In the genomic region with DNA sequence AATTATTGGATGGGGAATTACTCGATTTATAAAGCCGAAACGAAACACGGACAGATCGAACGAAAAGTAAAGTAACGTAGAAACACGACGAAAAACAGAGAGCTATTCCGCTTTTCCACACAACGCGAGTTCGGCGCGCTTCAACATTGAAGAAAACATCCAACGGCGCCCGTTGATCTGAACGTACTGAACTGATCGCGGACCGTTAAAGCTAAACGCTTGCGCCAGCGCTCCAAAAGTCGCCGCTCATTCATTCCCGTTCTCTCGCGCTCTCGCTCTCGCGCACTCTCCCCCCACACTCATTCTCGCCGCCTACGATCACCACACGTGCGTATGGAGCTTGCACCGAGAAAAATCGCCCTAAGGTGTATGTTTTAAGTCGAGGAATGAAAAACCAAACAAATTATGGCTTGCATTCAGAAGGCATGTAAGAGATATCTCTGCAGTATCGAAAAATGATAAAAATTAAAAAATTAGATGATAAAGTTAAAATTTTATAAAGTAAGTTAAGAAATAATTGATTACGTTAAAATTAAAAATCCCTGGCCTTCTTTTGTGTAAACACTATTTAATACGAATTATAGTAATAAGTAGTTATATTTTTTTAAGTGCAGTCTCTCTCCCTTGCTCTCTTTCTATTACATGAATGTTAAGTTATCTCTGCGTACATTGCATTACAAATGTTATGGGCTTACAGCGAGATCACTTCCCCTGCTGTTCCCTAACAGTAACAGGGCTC, we compare ENCODE assay signal across 1 fruit fly cellular context.
TF ChIP-seq lines count a peak whose summit lies in the region.

A gene (minus strand): TSS at position 188 of the 739 bp plus-strand sequence.

TF ChIP-seq in whole organism, embryonic, 481 proteins besides CTCF, POLR2A, EP300 and RAD21 (continued from another document and continues in another):
- TF ChIP-seq CG6765 (GFP tag; optimal IDR thresholded peaks at IDR 0.05; lab: Kevin White, UChicago), result peak; percentile 96
- peak; percentile 99 for TF ChIP-seq CG33557 (GFP tag; optimal IDR thresholded peaks at IDR 0.05; lab: Kevin White, UChicago)
- TF ChIP-seq Hr78 (GFP tag; optimal IDR thresholded peaks at IDR 0.05; lab: Kevin White, UChicago), result peak in 1 of 2 experiments; percentile 98
- TF ChIP-seq CG3065 (GFP tag; optimal IDR thresholded peaks at IDR 0.05; lab: Kevin White, UChicago), result peak; percentile 96
- peak; percentile 99 for TF ChIP-seq tin (GFP tag; optimal IDR thresholded peaks at IDR 0.05; lab: Kevin White, UChicago)
- TF ChIP-seq CG32532 (GFP tag; IDR thresholded peaks at IDR 0.05; lab: Robert Waterston, UW), result peak; percentile 98
- peak; percentile 98 for TF ChIP-seq CG18599 (GFP tag; optimal IDR thresholded peaks at IDR 0.05; lab: Kevin White, UChicago)
- peak; percentile 49; the same call in 1 of the 2 replicates for TF ChIP-seq dati (GFP tag; IDR thresholded peaks at IDR 0.05; lab: Robert Waterston, UW)
- peak; percentile 95 for TF ChIP-seq CG6175 (GFP tag; IDR thresholded peaks at IDR 0.05; lab: Robert Waterston, UW)
- peak; percentile 93 for TF ChIP-seq Ravus (GFP tag; IDR thresholded peaks at IDR 0.05; lab: Robert Waterston, UW)
- TF ChIP-seq ab (GFP tag; optimal IDR thresholded peaks at IDR 0.05; lab: Kevin White, UChicago), result peak; percentile 73
- peak; percentile 99 for TF ChIP-seq HHEX (GFP tag; optimal IDR thresholded peaks at IDR 0.05; lab: Kevin White, UChicago)
- TF ChIP-seq CG4282 (GFP tag; optimal IDR thresholded peaks at IDR 0.05; lab: Kevin White, UChicago), result peak; percentile 81
- TF ChIP-seq CG32767 (GFP tag; IDR thresholded peaks at IDR 0.05; lab: Robert Waterston, UW), result peak; percentile 97
- peak; percentile 100 for TF ChIP-seq CG18262 (tag; optimal IDR thresholded peaks at IDR 0.05; lab: Kevin White, UChicago)
- peak; percentile 100 for TF ChIP-seq CG2712 (tag; optimal IDR thresholded peaks at IDR 0.05; lab: Kevin White, UChicago)
- peak; percentile 99 for TF ChIP-seq CG12659 (GFP tag; optimal IDR thresholded peaks at IDR 0.05; lab: Kevin White, UChicago)
- TF ChIP-seq CG4328 (GFP tag; optimal IDR thresholded peaks at IDR 0.05; lab: Kevin White, UChicago), result peak; percentile 98
- peak; percentile 93 for TF ChIP-seq ssp (GFP tag; IDR thresholded peaks at IDR 0.05; lab: Robert Waterston, UW)
- TF ChIP-seq Spps (tag; optimal IDR thresholded peaks at IDR 0.05; lab: Kevin White, UChicago), result peak; percentile 98
- peak; percentile 89 for TF ChIP-seq HmgD (GFP tag; optimal IDR thresholded peaks at IDR 0.05; lab: Kevin White, UChicago)
- peak; percentile 99 for TF ChIP-seq Fer1 (GFP tag; optimal IDR thresholded peaks at IDR 0.05; lab: Kevin White, UChicago)
- TF ChIP-seq tup (GFP tag; optimal IDR thresholded peaks at IDR 0.05; lab: Kevin White, UChicago), result peak; percentile 93
- no peak for TF ChIP-seq fru (optimal IDR thresholded peaks at IDR 0.05; lab: Kevin White, UChicago)
- peak; percentile 96 for TF ChIP-seq CG11247 (GFP tag; IDR thresholded peaks at IDR 0.05; lab: Robert Waterston, UW)
- TF ChIP-seq ci (GFP tag; IDR thresholded peaks at IDR 0.05; lab: Robert Waterston, UW), result peak; percentile 97
- TF ChIP-seq luna (GFP tag; optimal IDR thresholded peaks at IDR 0.05; lab: Kevin White, UChicago), result peak; percentile 80
- peak; percentile 92 for TF ChIP-seq MBD-R2 (GFP tag; IDR thresholded peaks at IDR 0.05; lab: Robert Waterston, UW)
- peak; percentile 98 for TF ChIP-seq CG7372 (GFP tag; IDR thresholded peaks at IDR 0.05; lab: Robert Waterston, UW)
- no peak for TF ChIP-seq inv (GFP tag; IDR thresholded peaks at IDR 0.05; lab: Robert Waterston, UW; ENCODE audit: partially characterized antibody)
- TF ChIP-seq tll (GFP tag; optimal IDR thresholded peaks at IDR 0.05; lab: Kevin White, UChicago), result no peak
- TF ChIP-seq CG31441 (GFP tag; IDR thresholded peaks at IDR 0.05; lab: Robert Waterston, UW), result peak; percentile 99
- TF ChIP-seq CG6254 (GFP tag; optimal IDR thresholded peaks at IDR 0.05; lab: Kevin White, UChicago), result peak; percentile 97
- TF ChIP-seq Dip3 (GFP tag; optimal IDR thresholded peaks at IDR 0.05; lab: Kevin White, UChicago), result peak; percentile 93
- TF ChIP-seq CG10654 (GFP tag; optimal IDR thresholded peaks at IDR 0.05; lab: Kevin White, UChicago), result peak; percentile 98
- peak; percentile 93 for TF ChIP-seq da (GFP tag; optimal IDR thresholded peaks at IDR 0.05; lab: Kevin White, UChicago)
- TF ChIP-seq vnd (GFP tag; IDR thresholded peaks at IDR 0.05; lab: Robert Waterston, UW; ENCODE audit: partially characterized antibody), result no peak
- TF ChIP-seq CG18011 (GFP tag; optimal IDR thresholded peaks at IDR 0.05; lab: Kevin White, UChicago), result peak; percentile 92
- peak; percentile 98 for TF ChIP-seq CG13296 (GFP tag; optimal IDR thresholded peaks at IDR 0.05; lab: Kevin White, UChicago)
- TF ChIP-seq CG3407 (GFP tag; optimal IDR thresholded peaks at IDR 0.05; lab: Kevin White, UChicago), result peak; percentile 98
- peak; percentile 96 for TF ChIP-seq Mrtf (GFP tag; IDR thresholded peaks at IDR 0.05; lab: Robert Waterston, UW)
- TF ChIP-seq CG9817 (tag; optimal IDR thresholded peaks at IDR 0.05; lab: Kevin White, UChicago), result peak; percentile 97
- peak; percentile 83 for TF ChIP-seq her (GFP tag; optimal IDR thresholded peaks at IDR 0.05; lab: Kevin White, UChicago)
- peak; percentile 40 for TF ChIP-seq pfk (GFP tag; optimal IDR thresholded peaks at IDR 0.05; lab: Kevin White, UChicago)
- TF ChIP-seq p53 (GFP tag; optimal IDR thresholded peaks at IDR 0.05; lab: Kevin White, UChicago), result peak; percentile 83
- peak; percentile 99 for TF ChIP-seq CG11456 (GFP tag; IDR thresholded peaks at IDR 0.05; lab: Robert Waterston, UW)
- TF ChIP-seq kni (GFP tag; optimal IDR thresholded peaks at IDR 0.05; lab: Kevin White, UChicago), result peak; percentile 96
- TF ChIP-seq pita (GFP tag; optimal IDR thresholded peaks at IDR 0.05; lab: Kevin White, UChicago), result no peak
- no peak for TF ChIP-seq sc (optimal IDR thresholded peaks at IDR 0.05; lab: Kevin White, UChicago)
- peak; percentile 99 for TF ChIP-seq sc (GFP tag; optimal IDR thresholded peaks at IDR 0.05; lab: Kevin White, UChicago)
- peak; percentile 99 for TF ChIP-seq Hr3 (GFP tag; optimal IDR thresholded peaks at IDR 0.05; lab: Kevin White, UChicago)
- peak; percentile 75 for TF ChIP-seq grn (GFP tag; optimal IDR thresholded peaks at IDR 0.05; lab: Kevin White, UChicago)
- TF ChIP-seq chinmo (GFP tag; IDR thresholded peaks at IDR 0.05; lab: Robert Waterston, UW; ENCODE audit: partially characterized antibody), result peak; percentile 97; the same call in 3 of the 4 replicates
- TF ChIP-seq ase (GFP tag; IDR thresholded peaks at IDR 0.05; lab: Robert Waterston, UW), result peak; percentile 97
- TF ChIP-seq slou (GFP tag; optimal IDR thresholded peaks at IDR 0.05; lab: Kevin White, UChicago), result peak; percentile 96
- peak; percentile 92 for TF ChIP-seq CG31388 (GFP tag; optimal IDR thresholded peaks at IDR 0.05; lab: Kevin White, UChicago)
- peak; percentile 79 for TF ChIP-seq Ets97D (GFP tag; optimal IDR thresholded peaks at IDR 0.05; lab: Kevin White, UChicago)
- no peak for TF ChIP-seq ac (GFP tag; optimal IDR thresholded peaks at IDR 0.05; lab: Kevin White, UChicago)
- TF ChIP-seq unc-4 (GFP tag; IDR thresholded peaks at IDR 0.05; lab: Robert Waterston, UW; ENCODE audit: partially characterized antibody), result peak; percentile 40; the same call in 1 of the 2 replicates
- TF ChIP-seq D (optimal IDR thresholded peaks at IDR 0.05; lab: Kevin White, UChicago), result no peak
- peak; percentile 99 for TF ChIP-seq D (GFP tag; optimal IDR thresholded peaks at IDR 0.05; lab: Kevin White, UChicago)
- no peak for TF ChIP-seq h (optimal IDR thresholded peaks at IDR 0.05; lab: Kevin White, UChicago)
- peak; percentile 98 for TF ChIP-seq Hsf (GFP tag; optimal IDR thresholded peaks at IDR 0.05; lab: Kevin White, UChicago)
- TF ChIP-seq bcd (GFP tag; optimal IDR thresholded peaks at IDR 0.05; lab: Kevin White, UChicago), result peak; percentile 99
- TF ChIP-seq CG9797 (GFP tag; optimal IDR thresholded peaks at IDR 0.05; lab: Kevin White, UChicago), result peak; percentile 56
- peak; percentile 97 for TF ChIP-seq CG9437 (GFP tag; optimal IDR thresholded peaks at IDR 0.05; lab: Kevin White, UChicago)
- TF ChIP-seq ttk (GFP tag; IDR thresholded peaks at IDR 0.05; lab: Robert Waterston, UW), result peak; percentile 97
- TF ChIP-seq CG7745 (tag; optimal IDR thresholded peaks at IDR 0.05; lab: Kevin White, UChicago), result peak; percentile 58
- TF ChIP-seq Gug (GFP tag; IDR thresholded peaks at IDR 0.05; lab: Robert Waterston, UW), result peak; percentile 97
- TF ChIP-seq pan (optimal IDR thresholded peaks at IDR 0.05; lab: Kevin White, UChicago), result no peak
- TF ChIP-seq pan (GFP tag; optimal IDR thresholded peaks at IDR 0.05 in 1 of 2, IDR thresholded peaks at IDR 0.05 in 1 of 2), result peak in 1 of 2 experiments; percentile 98
- TF ChIP-seq CG11560 (tag; IDR thresholded peaks at IDR 0.05; lab: Robert Waterston, UW), result peak; percentile 91
- TF ChIP-seq CG13775 (GFP tag; optimal IDR thresholded peaks at IDR 0.05; lab: Kevin White, UChicago), result peak; percentile 99
- TF ChIP-seq sim (GFP tag; IDR thresholded peaks at IDR 0.05; lab: Robert Waterston, UW), result peak; percentile 95
- TF ChIP-seq CG10209 (GFP tag; optimal IDR thresholded peaks at IDR 0.05; lab: Kevin White, UChicago), result peak; percentile 99
- peak; percentile 95 for TF ChIP-seq CG31224 (GFP tag; IDR thresholded peaks at IDR 0.05; lab: Robert Waterston, UW)
- peak; percentile 98 for TF ChIP-seq CG17568 (GFP tag; optimal IDR thresholded peaks at IDR 0.05; lab: Kevin White, UChicago)
- peak; percentile 97 to 99 for TF ChIP-seq bsh (GFP tag; optimal IDR thresholded peaks at IDR 0.05; lab: Kevin White, UChicago)
- peak; percentile 86 for TF ChIP-seq Adf1 (GFP tag; IDR thresholded peaks at IDR 0.05; lab: Robert Waterston, UW)
- TF ChIP-seq usp (GFP tag; optimal IDR thresholded peaks at IDR 0.05; lab: Kevin White, UChicago), result no peak
- TF ChIP-seq CG10431 (GFP tag; optimal IDR thresholded peaks at IDR 0.05; lab: Kevin White, UChicago), result peak; percentile 97
- TF ChIP-seq exex (tag; optimal IDR thresholded peaks at IDR 0.05; lab: Kevin White, UChicago), result peak; percentile 88
- TF ChIP-seq CG30403 (GFP tag; optimal IDR thresholded peaks at IDR 0.05; lab: Kevin White, UChicago), result peak; percentile 99
- peak; percentile 98 for TF ChIP-seq Chrac-16 (GFP tag; optimal IDR thresholded peaks at IDR 0.05; lab: Kevin White, UChicago)
- TF ChIP-seq dpn (GFP tag; optimal IDR thresholded peaks at IDR 0.05; lab: Kevin White, UChicago), result peak; percentile 96 to 99
- no peak for TF ChIP-seq gfzf (GFP tag; optimal IDR thresholded peaks at IDR 0.05; lab: Kevin White, UChicago)
- peak; percentile 99 for TF ChIP-seq croc (GFP tag; conservative IDR thresholded peaks at IDR 0.05; lab: Robert Waterston, UW)
- TF ChIP-seq mld (GFP tag; IDR thresholded peaks at IDR 0.05; lab: Robert Waterston, UW; ENCODE audit: partially characterized antibody), result peak; percentile 70; the same call in 1 of the 3 replicates
- peak; percentile 88 for TF ChIP-seq CG1603 (tag; optimal IDR thresholded peaks at IDR 0.05; lab: Kevin White, UChicago)
- peak; percentile 58 for TF ChIP-seq CG42726 (GFP tag; IDR thresholded peaks at IDR 0.05; lab: Robert Waterston, UW; ENCODE audit: partially characterized antibody)
- TF ChIP-seq CG10321 (GFP tag; IDR thresholded peaks at IDR 0.05; lab: Robert Waterston, UW), result peak; percentile 82; the same call in 1 of the 2 replicates
- peak; percentile 88 to 97 for TF ChIP-seq Trl (optimal IDR thresholded peaks at IDR 0.05; lab: Kevin White, UChicago)
- peak; percentile 94 for TF ChIP-seq Trl (GFP tag; optimal IDR thresholded peaks at IDR 0.05; lab: Kevin White, UChicago)
- TF ChIP-seq CG1832 (GFP tag; optimal IDR thresholded peaks at IDR 0.05; lab: Kevin White, UChicago), result no peak
- TF ChIP-seq Bteb2 (GFP tag; optimal IDR thresholded peaks at IDR 0.05; lab: Kevin White, UChicago), result peak; percentile 97
- TF ChIP-seq Ets65A (GFP tag; lab: Kevin White, UChicago), result peak; percentile 99
- peak; percentile 92 for TF ChIP-seq CG6654 (GFP tag; optimal IDR thresholded peaks at IDR 0.05; lab: Kevin White, UChicago)
- TF ChIP-seq MTF-1 (GFP tag; optimal IDR thresholded peaks at IDR 0.05; lab: Kevin White, UChicago; ENCODE audit: borderline replicate concordance), result peak; percentile 90
- peak; percentile 92 for TF ChIP-seq schlank (tag; optimal IDR thresholded peaks at IDR 0.05; lab: Kevin White, UChicago)
- TF ChIP-seq ro (GFP tag; IDR thresholded peaks at IDR 0.05; lab: Robert Waterston, UW), result peak; percentile 97
- peak; percentile 99 for TF ChIP-seq odd (GFP tag; optimal IDR thresholded peaks at IDR 0.05; lab: Kevin White, UChicago)
- TF ChIP-seq cad (GFP tag; optimal IDR thresholded peaks at IDR 0.05; lab: Kevin White, UChicago), result no peak
- TF ChIP-seq tx (GFP tag; optimal IDR thresholded peaks at IDR 0.05; lab: Kevin White, UChicago), result peak; percentile 94
- TF ChIP-seq CkIIα-i1 (GFP tag; IDR thresholded peaks at IDR 0.05; lab: Robert Waterston, UW), result 0 out of 2 replicates have a peak, but pooled peaks have one; percentile 54
- peak; percentile 97 for TF ChIP-seq zfh2 (GFP tag; optimal IDR thresholded peaks at IDR 0.05; lab: Kevin White, UChicago)
- TF ChIP-seq CG3838 (GFP tag; optimal IDR thresholded peaks at IDR 0.05; lab: Kevin White, UChicago), result peak; percentile 95
- peak; percentile 60; the same call in 1 of the 2 replicates for TF ChIP-seq tna (GFP tag; IDR thresholded peaks at IDR 0.05; lab: Robert Waterston, UW; ENCODE audit: partially characterized antibody)
- TF ChIP-seq CG32772 (GFP tag; IDR thresholded peaks at IDR 0.05; lab: Robert Waterston, UW), result peak; percentile 97
- TF ChIP-seq CG4360 (GFP tag; IDR thresholded peaks at IDR 0.05; lab: Robert Waterston, UW), result peak; percentile 79
- TF ChIP-seq prd (optimal IDR thresholded peaks at IDR 0.05; lab: Kevin White, UChicago), result no peak
- peak; percentile 98 for TF ChIP-seq prd (GFP tag; IDR thresholded peaks at IDR 0.05; lab: Robert Waterston, UW)
- TF ChIP-seq crp (GFP tag; optimal IDR thresholded peaks at IDR 0.05; lab: Kevin White, UChicago), result peak in 1 of 2 experiments; percentile 73
- peak; percentile 99 for TF ChIP-seq unpg (GFP tag; optimal IDR thresholded peaks at IDR 0.05; lab: Kevin White, UChicago)
- peak; percentile 98 for TF ChIP-seq CG12942 (GFP tag; optimal IDR thresholded peaks at IDR 0.05; lab: Kevin White, UChicago)
- peak; percentile 96 to 97 for TF ChIP-seq chif (GFP tag; optimal IDR thresholded peaks at IDR 0.05; lab: Kevin White, UChicago)
- TF ChIP-seq NC2α (GFP tag; optimal IDR thresholded peaks at IDR 0.05; lab: Kevin White, UChicago), result peak; percentile 85
- peak; percentile 97 for TF ChIP-seq Rx (GFP tag; IDR thresholded peaks at IDR 0.05; lab: Robert Waterston, UW)
- peak; percentile 94 for TF ChIP-seq CG4404 (GFP tag; IDR thresholded peaks at IDR 0.05; lab: Robert Waterston, UW)
- TF ChIP-seq CG10274 (GFP tag; optimal IDR thresholded peaks at IDR 0.05; lab: Kevin White, UChicago), result peak; percentile 89
- TF ChIP-seq Pdp1 (GFP tag; optimal IDR thresholded peaks at IDR 0.05; lab: Kevin White, UChicago), result peak; percentile 93 to 96
